Worm (Caenorhabditis elegans): Measurements from ENCODE around the gene chpf-2.

chpf-2 gene

DNA sequence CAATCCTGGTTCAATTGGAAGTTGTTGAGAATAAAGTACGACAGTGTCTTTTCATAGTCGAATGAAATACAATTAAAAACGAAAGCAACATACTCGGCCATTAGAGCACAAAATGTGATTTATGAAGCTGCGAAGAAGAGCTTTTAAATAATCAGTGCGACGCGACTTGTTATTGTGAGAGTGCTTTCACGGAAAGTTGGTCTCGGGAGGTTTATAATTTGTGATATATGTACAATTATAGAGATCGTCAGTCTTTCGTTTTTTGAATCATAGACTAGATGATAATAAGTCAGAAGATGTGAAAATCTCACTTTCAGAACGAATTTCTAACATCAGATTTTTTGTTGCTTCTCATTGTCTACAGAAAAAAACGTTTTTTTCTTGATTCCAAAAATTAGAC lies 22.9 kb upstream of the chpf-2 start, which contains the start of gene srt-15:
Gene srt-15 (minus strand): TSS at position 101 of the 400 bp plus-strand sequence.
- no peak for TF ChIP-seq pha-4 (tag; optimal IDR thresholded peaks at IDR 0.05)
- no peak for TF ChIP-seq lin-32 (GFP tag; optimal IDR thresholded peaks at IDR 0.05)
- no peak for TF ChIP-seq ceh-39 (tag; optimal IDR thresholded peaks at IDR 0.05)
- TF ChIP-seq ztf-11 (tag; optimal IDR thresholded peaks at IDR 0.05) = no peak
- TF ChIP-seq mls-2 (tag; optimal IDR thresholded peaks at IDR 0.05) = no peak
- no peak for TF ChIP-seq mab-5 (tag; optimal IDR thresholded peaks at IDR 0.05)
- no peak for TF ChIP-seq sem-2 (GFP tag; optimal IDR thresholded peaks at IDR 0.05)
- no peak for TF ChIP-seq drap-1 (GFP tag; optimal IDR thresholded peaks at IDR 0.05)
- no peak for TF ChIP-seq ces-1 (GFP tag; optimal IDR thresholded peaks at IDR 0.05)
- TF ChIP-seq elt-1 (tag; optimal IDR thresholded peaks at IDR 0.05; ENCODE audit: borderline replicate concordance, insufficient read depth) = no peak
- no peak for TF ChIP-seq bed-3 (GFP tag; optimal IDR thresholded peaks at IDR 0.05)
- no peak for TF ChIP-seq elt-3 (tag; optimal IDR thresholded peaks at IDR 0.05)
- TF ChIP-seq nhr-28 (tag; optimal IDR thresholded peaks at IDR 0.05) = no peak
- no peak for TF ChIP-seq nhr-237 (tag; optimal IDR thresholded peaks at IDR 0.05)
- TF ChIP-seq sptf-1 (tag; optimal IDR thresholded peaks at IDR 0.05) = no peak
- TF ChIP-seq ham-2 (GFP tag; optimal IDR thresholded peaks at IDR 0.05) = no peak
- TF ChIP-seq nhr-76 (tag; optimal IDR thresholded peaks at IDR 0.05) = no peak
- no peak for TF ChIP-seq cnd-1 (tag; optimal IDR thresholded peaks at IDR 0.05)
- TF ChIP-seq unc-120 (tag; optimal IDR thresholded peaks at IDR 0.05; ENCODE audit: poor library complexity, severe bottlenecking) = no peak

ce11 chrV:3058996-3059395 lies 19.8 kb upstream of the chpf-2 start, which contains the start of gene str-244:
Gene str-244, minus strand, starts transcription at chrV:3059096.
- TF ChIP-seq elt-1 (tag; optimal IDR thresholded peaks at IDR 0.05; ENCODE audit: borderline replicate concordance, insufficient read depth) (no peak), ceh-39 (tag; optimal IDR thresholded peaks at IDR 0.05) (no peak), sem-2 (GFP tag; optimal IDR thresholded peaks at IDR 0.05) (no peak), tbx-8 (GFP tag; optimal IDR thresholded peaks at IDR 0.05) (no peak), lin-32 (GFP tag; optimal IDR thresholded peaks at IDR 0.05) (no peak), flh-1 (GFP tag; optimal IDR thresholded peaks at IDR 0.05) (no peak), nhr-2 (tag; optimal IDR thresholded peaks at IDR 0.05) (no peak), nhr-237 (tag; optimal IDR thresholded peaks at IDR 0.05) (no peak), ceh-83 (GFP tag; optimal IDR thresholded peaks at IDR 0.05) (no peak), mep-1 (tag; optimal IDR thresholded peaks at IDR 0.05) (no peak), pha-4 (tag; optimal IDR thresholded peaks at IDR 0.05) (no peak), snpc-4 (tag; optimal IDR thresholded peaks at IDR 0.05) (no peak), hlh-1 (tag; optimal IDR thresholded peaks at IDR 0.05) (no peak), lin-13 (tag; optimal IDR thresholded peaks at IDR 0.05) (no peak), lsy-2 (tag; optimal IDR thresholded peaks at IDR 0.05) (no peak), M03D4.4 (tag; optimal IDR thresholded peaks at IDR 0.05) (no peak), nhr-28 (tag; optimal IDR thresholded peaks at IDR 0.05) (no peak), ceh-43 (GFP tag; optimal IDR thresholded peaks at IDR 0.05) (no peak), cnd-1 (tag; optimal IDR thresholded peaks at IDR 0.05) (no peak)

DNA sequence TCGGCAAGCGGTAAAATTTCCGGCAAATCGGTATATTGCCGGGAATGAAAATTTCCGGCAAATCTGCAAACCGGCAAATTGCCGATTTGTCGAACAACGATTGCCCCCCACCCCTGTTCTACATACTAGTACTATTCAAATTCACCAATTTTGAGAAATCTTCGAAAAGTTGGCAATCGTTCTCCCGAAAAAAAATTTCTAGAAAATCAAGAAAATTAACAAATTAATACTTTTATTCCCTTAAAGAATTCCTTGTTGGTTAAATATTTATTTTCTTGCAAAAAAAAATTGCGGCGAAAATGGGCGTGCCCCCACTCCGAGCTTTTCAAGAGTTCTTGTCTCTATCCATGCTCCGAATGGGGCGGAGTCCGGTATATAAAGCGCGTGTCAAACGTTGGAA lies 15.1 kb upstream of the chpf-2 start, which contains the start of gene C50H11.8:
Gene C50H11.8 (plus strand): TSS at position 301 of the 400 bp plus-strand sequence.
- TF ChIP-seq bed-3 (GFP tag; optimal IDR thresholded peaks at IDR 0.05) (no peak), nhr-12 (tag; optimal IDR thresholded peaks at IDR 0.05) (no peak), zip-8 (tag; optimal IDR thresholded peaks at IDR 0.05) (no peak), elt-3 (tag; optimal IDR thresholded peaks at IDR 0.05) (no peak), mls-2 (tag; optimal IDR thresholded peaks at IDR 0.05) (no peak), lin-13 (tag; optimal IDR thresholded peaks at IDR 0.05) (no peak), ham-2 (GFP tag; optimal IDR thresholded peaks at IDR 0.05) (no peak), ceh-83 (GFP tag; optimal IDR thresholded peaks at IDR 0.05) (no peak), flh-1 (GFP tag; optimal IDR thresholded peaks at IDR 0.05) (no peak), blmp-1 (tag; optimal IDR thresholded peaks at IDR 0.05) (no peak), unc-120 (tag; optimal IDR thresholded peaks at IDR 0.05; ENCODE audit: poor library complexity, severe bottlenecking) (no peak), mep-1 (tag; optimal IDR thresholded peaks at IDR 0.05) (no peak), pha-4 (tag; optimal IDR thresholded peaks at IDR 0.05) (no peak)

ce11 chrV:3046364-3046763 lies 7.2 kb upstream of the chpf-2 start:
- TF ChIP-seq ceh-39 (tag; optimal IDR thresholded peaks at IDR 0.05) = no peak
- no peak for TF ChIP-seq nhr-76 (tag; optimal IDR thresholded peaks at IDR 0.05)
- no peak for TF ChIP-seq M03D4.4 (tag; optimal IDR thresholded peaks at IDR 0.05)
- no peak for TF ChIP-seq nhr-12 (tag; optimal IDR thresholded peaks at IDR 0.05)
- TF ChIP-seq bed-3 (GFP tag; optimal IDR thresholded peaks at IDR 0.05) = no peak
- TF ChIP-seq tbx-8 (GFP tag; optimal IDR thresholded peaks at IDR 0.05) = no peak
- TF ChIP-seq hlh-1 (tag; optimal IDR thresholded peaks at IDR 0.05) = no peak
- TF ChIP-seq ceh-43 (GFP tag; optimal IDR thresholded peaks at IDR 0.05) = no peak
- TF ChIP-seq sem-2 (GFP tag; optimal IDR thresholded peaks at IDR 0.05) = no peak
- no peak for TF ChIP-seq blmp-1 (tag; optimal IDR thresholded peaks at IDR 0.05)
- TF ChIP-seq elt-3 (tag; optimal IDR thresholded peaks at IDR 0.05) = no peak
- no peak for TF ChIP-seq lin-13 (tag; optimal IDR thresholded peaks at IDR 0.05)

Data from whole organism, mixed stage, embryonic.